Fruit fly (Drosophila melanogaster): ENCODE measurements around the gene trh.

The trh gene

dm6 chr3L:440249-440648, 47.8 kb upstream of the trh start (continued):
- TF ChIP-seq onecut (GFP tag; IDR thresholded peaks at IDR 0.05) (peak; percentile 72), TFAM (GFP tag; optimal IDR thresholded peaks at IDR 0.05) (no peak), CG7556 (GFP tag; optimal IDR thresholded peaks at IDR 0.05) (peak; percentile 20), ci (GFP tag; IDR thresholded peaks at IDR 0.05) (peak; percentile 87), ssp (GFP tag; IDR thresholded peaks at IDR 0.05) (no peak), Hr78 (GFP tag; optimal IDR thresholded peaks at IDR 0.05) (no peak), Elba2 (GFP tag; optimal IDR thresholded peaks at IDR 0.05) (no peak), rib (GFP tag; IDR thresholded peaks at IDR 0.05) (peak; percentile 71), CG8924 (tag; optimal IDR thresholded peaks at IDR 0.05) (peak; percentile 23), CG3065 (GFP tag; optimal IDR thresholded peaks at IDR 0.05) (no peak), CG43689 (GFP tag; IDR thresholded peaks at IDR 0.05) (no peak), CG12769 (tag; optimal IDR thresholded peaks at IDR 0.05) (peak; percentile 83), CG7271 (tag; optimal IDR thresholded peaks at IDR 0.05) (no peak), en (GFP tag; optimal IDR thresholded peaks at IDR 0.05) (peak; percentile 27), CG13894 (tag; optimal IDR thresholded peaks at IDR 0.05) (peak; percentile 94), CG10274 (GFP tag; optimal IDR thresholded peaks at IDR 0.05) (peak; percentile 40), lilli (GFP tag; optimal IDR thresholded peaks at IDR 0.05) (no peak), cato (GFP tag; optimal IDR thresholded peaks at IDR 0.05; ENCODE audit: borderline replicate concordance) (no peak), Trl (optimal IDR thresholded peaks at IDR 0.05) (no peak), Trl (GFP tag; optimal IDR thresholded peaks at IDR 0.05) (no peak), al (GFP tag; IDR thresholded peaks at IDR 0.05) (no peak), emc (GFP tag; optimal IDR thresholded peaks at IDR 0.05) (no peak), Ravus (GFP tag; IDR thresholded peaks at IDR 0.05) (no peak), CTCF (GFP tag; optimal IDR thresholded peaks at IDR 0.05) (no peak), pb (GFP tag; optimal IDR thresholded peaks at IDR 0.05) (peak; percentile 27), lbe (GFP tag; optimal IDR thresholded peaks at IDR 0.05) (no peak), usp (GFP tag; optimal IDR thresholded peaks at IDR 0.05) (no peak), CG9797 (GFP tag; optimal IDR thresholded peaks at IDR 0.05) (no peak), yki (optimal IDR thresholded peaks at IDR 0.05) (no peak), CG30403 (GFP tag; optimal IDR thresholded peaks at IDR 0.05) (no peak), org-1 (GFP tag; optimal IDR thresholded peaks at IDR 0.05) (peak; percentile 55), nmo (GFP tag; optimal IDR thresholded peaks at IDR 0.05) (no peak), Asciz (GFP tag; optimal IDR thresholded peaks at IDR 0.05) (peak; percentile 88), Sry-β (GFP tag; optimal IDR thresholded peaks at IDR 0.05) (peak; percentile 35), esg (GFP tag; conservative IDR thresholded peaks at IDR 0.05) (no peak), Fer1 (GFP tag; optimal IDR thresholded peaks at IDR 0.05) (peak; percentile 88), phol (tag; optimal IDR thresholded peaks at IDR 0.05) (no peak), HmgD (GFP tag; optimal IDR thresholded peaks at IDR 0.05) (no peak), Antp (GFP tag; optimal IDR thresholded peaks at IDR 0.05) (no peak), CG2129 (GFP tag; IDR thresholded peaks at IDR 0.05; ENCODE audit: partially characterized antibody) (no peak), abd-A (tag; optimal IDR thresholded peaks at IDR 0.05) (no peak), ERR (GFP tag; optimal IDR thresholded peaks at IDR 0.05) (no peak), CG12071 (GFP tag; optimal IDR thresholded peaks at IDR 0.05) (peak; percentile 90), CG30431 (GFP tag; optimal IDR thresholded peaks at IDR 0.05) (no peak), bab2 (GFP tag; optimal IDR thresholded peaks at IDR 0.05) (no peak), Hr3 (GFP tag; optimal IDR thresholded peaks at IDR 0.05) (no peak), ap (GFP tag; IDR thresholded peaks at IDR 0.05) (no peak), sr (GFP tag; IDR thresholded peaks at IDR 0.05) (0 out of 3 replicates have a peak, but pooled peaks have one; percentile 33), CG18262 (tag; optimal IDR thresholded peaks at IDR 0.05) (peak; percentile 33), CG10959 (GFP tag; IDR thresholded peaks at IDR 0.05) (no peak), ac (GFP tag; optimal IDR thresholded peaks at IDR 0.05) (no peak), Bteb2 (GFP tag; optimal IDR thresholded peaks at IDR 0.05) (no peak), lab (GFP tag; optimal IDR thresholded peaks at IDR 0.05) (peak; percentile 87), aop (GFP tag; IDR thresholded peaks at IDR 0.05) (no peak)
